Worm (Caenorhabditis elegans): ENCODE data around the gene iscu-1.

DNA sequence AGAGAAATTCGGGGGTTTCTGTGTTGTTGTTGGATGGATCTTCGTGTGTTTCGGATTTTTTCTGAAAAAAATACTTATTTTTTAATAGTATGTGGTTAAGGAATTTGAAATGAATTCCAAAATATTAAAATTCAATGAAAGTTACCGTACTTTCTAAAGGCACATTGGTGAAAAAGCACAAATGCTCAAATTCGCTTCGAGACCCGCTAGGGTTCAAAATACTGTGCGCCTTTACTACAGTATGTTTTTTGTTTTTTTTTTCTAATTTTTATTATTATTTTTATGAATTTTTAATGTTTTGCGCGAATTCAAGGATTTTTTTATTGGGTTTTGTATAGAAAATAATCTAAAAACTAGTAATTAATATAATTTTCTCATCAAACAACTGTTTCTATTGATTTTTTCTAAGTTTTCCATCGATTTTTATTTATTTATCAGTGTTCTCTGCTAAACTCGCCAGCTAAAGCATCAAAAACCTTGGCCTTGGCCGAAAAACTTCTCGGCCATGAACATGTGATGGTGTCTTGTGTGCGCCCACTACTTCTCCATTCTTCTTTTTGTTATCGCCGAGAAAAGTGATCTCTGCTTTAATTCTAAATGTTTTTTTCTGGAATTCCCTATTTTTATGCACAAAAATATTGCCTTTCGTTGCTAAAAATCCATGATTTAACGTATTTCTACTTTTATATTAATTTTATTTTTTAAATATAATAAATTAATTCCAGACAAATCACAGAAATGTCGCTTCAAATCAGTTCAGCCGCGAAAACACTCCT lies at the start of gene iscu-1:
- TF ChIP-seq pha-4 (tag; optimal IDR thresholded peaks at IDR 0.05) (peak; percentile 62), ceh-82 (tag; optimal IDR thresholded peaks at IDR 0.05) (no peak), snpc-4 (tag; optimal IDR thresholded peaks at IDR 0.05) (no peak), mdl-1 (tag; optimal IDR thresholded peaks at IDR 0.05) (no peak), lin-15B (tag; optimal IDR thresholded peaks at IDR 0.05) (peak; percentile 77), R02D3.7 (tag; optimal IDR thresholded peaks at IDR 0.05) (no peak), skn-1 (tag; optimal IDR thresholded peaks at IDR 0.05) (no peak), ceh-28 (tag; optimal IDR thresholded peaks at IDR 0.05) (peak; percentile 45), nhr-76 (tag; optimal IDR thresholded peaks at IDR 0.05) (no peak), nfya-1 (tag; optimal IDR thresholded peaks at IDR 0.05; ENCODE audit: insufficient read depth) (peak; percentile 77), ama-1 (optimal IDR thresholded peaks at IDR 0.05) (peak; percentile 30), nhr-23 (tag; optimal IDR thresholded peaks at IDR 0.05) (peak; percentile 22)
